Worm (Caenorhabditis elegans) whole organism, L4 larva: Measurements from ENCODE around the gene acs-19.

Experiments
- D1046.2 ChIP-seq: fragments of 200-800 bp; sonication (Bioruptor generic); IDR thresholded peaks from 2 replicates; pipeline ENCODE4 v1.3.6; 2022; ENCODE audit warnings: missing genetic modification characterization, missing compliant biosample characterization
- F44E2.7 ChIP-seq: fragments of 200-800 bp; sonication (Bioruptor generic); IDR thresholded peaks from 2 replicates; pipeline ENCODE4 v2.1.2; 2022; ENCODE audit warnings: missing genetic modification characterization, missing compliant biosample characterization
- R02D3.7 ChIP-seq: fragments of 150-350 bp; sonication (generic microtip); optimal IDR thresholded peaks from 3 replicates; lab custom pipeline; 2014; ENCODE audit warnings: missing biosample characterization, missing genetic modification characterization
- Y48G9A.11 ChIP-seq: fragments of 200-800 bp; sonication (Bioruptor generic); IDR thresholded peaks from 2 replicates; pipeline ENCODE4 v1.3.6; 2022; ENCODE audit warnings: missing genetic modification reagents, missing genetic modification characterization, missing compliant biosample characterization
- ZK546.5 ChIP-seq, 2 experiments: sonication (generic microtip); optimal IDR thresholded peaks; 2 replicates each; lab custom pipeline; 2017; ENCODE audit warnings: missing biosample characterization in 2 of 2, missing genetic modification characterization in 2 of 2
- aha-1 ChIP-seq: fragments of 150-350 bp; peaks from one replicate; lab custom pipeline; 2014; ENCODE audit warnings: missing biosample characterization, missing genetic modification characterization
- ama-1 ChIP-seq: fragments of 150-350 bp; optimal IDR thresholded peaks from 2 replicates; lab custom pipeline; 2014; ENCODE audit warnings: inconsistent platforms, mixed read lengths
- ceh-20 ChIP-seq: fragments of 200-800 bp; sonication (Bioruptor generic); IDR thresholded peaks from 2 replicates; pipeline ENCODE4 v1.3.6; 2022; ENCODE audit warnings: missing genetic modification reagents, missing genetic modification characterization, missing compliant biosample characterization
- ceh-44 ChIP-seq: fragments of 200-800 bp; sonication (Bioruptor generic); IDR thresholded peaks from 2 replicates; pipeline ENCODE4 v1.3.6; 2022; ENCODE audit warnings: missing genetic modification reagents, missing genetic modification characterization, missing compliant biosample characterization
- cey-2 ChIP-seq: sonication (generic microtip); optimal IDR thresholded peaks from 3 replicates; lab custom pipeline; 2017; ENCODE audit warnings: missing genetic modification characterization, mild to moderate bottlenecking, missing compliant biosample characterization, antibody characterized with exemption, borderline replicate concordance; ENCODE audit not compliant: insufficient read depth
- daf-16 ChIP-seq, 3 experiments: sonication (generic microtip); optimal IDR thresholded peaks; 2 replicates each; lab custom pipeline; 2016 to 2017; ENCODE audit warnings: missing genetic modification characterization in 3 of 3, missing genetic modification reagents in 3 of 3, mild to moderate bottlenecking in 2 of 3, missing compliant biosample characterization in 2 of 3, missing biosample characterization in 1 of 3, moderate library complexity in 1 of 3
- dmd-6 ChIP-seq: fragments of 200-800 bp; sonication (Bioruptor generic); IDR thresholded peaks from 2 replicates; pipeline ENCODE4 v1.3.6; 2022; ENCODE audit warnings: missing genetic modification reagents, missing genetic modification characterization, missing compliant biosample characterization
- dpl-1 ChIP-seq: fragments of 150-350 bp; optimal IDR thresholded peaks from 2 replicates; lab custom pipeline; 2014; ENCODE audit warnings: missing biosample characterization, missing genetic modification reagents, missing genetic modification characterization
- dve-1 ChIP-seq: sonication (generic microtip); optimal IDR thresholded peaks from 2 replicates; lab custom pipeline; 2017; ENCODE audit warnings: antibody characterized with exemption, mild to moderate bottlenecking, missing genetic modification characterization, missing compliant biosample characterization; ENCODE audit not compliant: insufficient read depth
- hif-1 ChIP-seq, 2 experiments: sonication (generic microtip); optimal IDR thresholded peaks; 2 replicates each; lab custom pipeline; 2016 to 2017; ENCODE audit warnings: missing compliant biosample characterization in 2 of 2, missing genetic modification characterization in 2 of 2, missing genetic modification reagents in 2 of 2, missing genotype in 2 of 2, mild to moderate bottlenecking in 1 of 2
- hlh-30 ChIP-seq: sonication (generic microtip); optimal IDR thresholded peaks from 2 replicates; lab custom pipeline; 2017; ENCODE audit warnings: antibody characterized with exemption, mild to moderate bottlenecking, missing genetic modification characterization, missing compliant biosample characterization; ENCODE audit not compliant: insufficient read depth
- hmg-1.1 ChIP-seq: fragments of 200-800 bp; sonication (Bioruptor generic); IDR thresholded peaks from 2 replicates; pipeline ENCODE4 v1.3.6; 2022; ENCODE audit warnings: missing genetic modification reagents, missing genetic modification characterization, missing compliant biosample characterization
- lim-7 ChIP-seq: fragments of 200-800 bp; sonication (Bioruptor generic); IDR thresholded peaks from 2 replicates; pipeline ENCODE4 v1.3.6; 2022; ENCODE audit warnings: missing genetic modification characterization, missing compliant biosample characterization
- lin-1 ChIP-seq: fragments of 200-800 bp; sonication (Bioruptor generic); IDR thresholded peaks from 2 replicates; pipeline ENCODE4 v1.3.6; 2022; ENCODE audit warnings: missing genetic modification reagents, missing genetic modification characterization, missing compliant biosample characterization
- lin-13 ChIP-seq: fragments of 150-350 bp; optimal IDR thresholded peaks from 2 replicates; lab custom pipeline; 2014; ENCODE audit warnings: missing biosample characterization, missing genetic modification reagents, missing genetic modification characterization
- lin-29 ChIP-seq: fragments of 200-800 bp; sonication (Bioruptor generic); IDR thresholded peaks from 2 replicates; pipeline ENCODE4 v1.3.6; 2022; ENCODE audit warnings: missing genetic modification reagents, missing genetic modification characterization, missing compliant biosample characterization
- lin-38 ChIP-seq: fragments of 200-800 bp; sonication (Bioruptor generic); IDR thresholded peaks from 2 replicates; pipeline ENCODE4 v1.3.6; 2022; ENCODE audit warnings: missing genetic modification reagents, missing genetic modification characterization, missing compliant biosample characterization
- mdl-1 ChIP-seq, 2 experiments: fragments of 150-350 bp in 1 of 2; sonication (generic microtip) in 1 of 2; optimal IDR thresholded peaks; 2 replicates each; lab custom pipeline; 2014 to 2017; ENCODE audit warnings: missing biosample characterization in 2 of 2, missing genetic modification characterization in 2 of 2
- mxl-2 ChIP-seq: fragments of 200-800 bp; sonication (Bioruptor generic); conservative IDR thresholded peaks from 2 replicates; pipeline ENCODE4 v1.3.6; 2022; ENCODE audit warnings: missing genetic modification reagents, missing genetic modification characterization, missing compliant biosample characterization
- nhr-111 ChIP-seq: fragments of 200-800 bp; sonication (Bioruptor generic); optimal IDR thresholded peaks from 2 replicates; lab custom pipeline; 2018; ENCODE audit warnings: mild to moderate bottlenecking, missing genetic modification characterization, missing compliant biosample characterization
- nhr-28 ChIP-seq: fragments of 150-350 bp; optimal IDR thresholded peaks from 2 replicates; lab custom pipeline; 2014; ENCODE audit warnings: missing biosample characterization, missing genetic modification characterization
- nhr-41 ChIP-seq: fragments of 200-800 bp; sonication (Bioruptor generic); IDR thresholded peaks from 2 replicates; pipeline ENCODE4 v1.3.6; 2022; ENCODE audit warnings: missing genetic modification reagents, missing genetic modification characterization, missing compliant biosample characterization
- nhr-42 ChIP-seq: fragments of 200-800 bp; sonication (Bioruptor generic); IDR thresholded peaks from 2 replicates; pipeline ENCODE4 v1.3.6; 2022; ENCODE audit warnings: missing genetic modification characterization, missing compliant biosample characterization
- nhr-48 ChIP-seq: sonication (generic microtip); optimal IDR thresholded peaks from 2 replicates; lab custom pipeline; 2016; ENCODE audit warnings: mild to moderate bottlenecking, missing genetic modification characterization, missing compliant biosample characterization
- nhr-77 ChIP-seq: fragments of 150-350 bp; optimal IDR thresholded peaks from 2 replicates; lab custom pipeline; 2014; ENCODE audit warnings: missing biosample characterization, missing genetic modification characterization
- php-3 ChIP-seq: fragments of 200-800 bp; sonication (Bioruptor generic); IDR thresholded peaks from 2 replicates; pipeline ENCODE4 v1.3.6; 2022; ENCODE audit warnings: missing genetic modification reagents, missing genetic modification characterization, missing compliant biosample characterization
- pqm-1 ChIP-seq: sonication (generic microtip); optimal IDR thresholded peaks from 2 replicates; lab custom pipeline; 2017; ENCODE audit warnings: missing biosample characterization, missing genetic modification characterization
- sdz-12 ChIP-seq: fragments of 200-800 bp; sonication (Bioruptor generic); optimal IDR thresholded peaks from 2 replicates; lab custom pipeline; 2018; ENCODE audit warnings: mild to moderate bottlenecking, missing genetic modification characterization, missing compliant biosample characterization
- set-16 ChIP-seq: fragments of 200-800 bp; sonication (Bioruptor generic); IDR thresholded peaks from 2 replicates; pipeline ENCODE4 v1.3.6; 2022; ENCODE audit warnings: missing genetic modification reagents, missing genetic modification characterization, missing compliant biosample characterization
- skn-1 ChIP-seq: fragments of 150-350 bp; optimal IDR thresholded peaks from 2 replicates; lab custom pipeline; 2014; ENCODE audit warnings: missing biosample characterization, missing genetic modification characterization
- spr-1 ChIP-seq: sonication (generic microtip); optimal IDR thresholded peaks from 2 replicates; lab custom pipeline; 2016; ENCODE audit warnings: mild to moderate bottlenecking, missing genetic modification characterization, missing compliant biosample characterization
- unc-62 ChIP-seq, 3 experiments: fragments of 150-350 bp in 1 of 3; sonication (generic microtip); optimal IDR thresholded peaks in 2 of 3; peaks in 1 of 3; 1 replicate in 1 of 3; 2 replicates in 2 of 3; lab custom pipeline; 2014 to 2017; ENCODE audit warnings: missing biosample characterization in 3 of 3, missing genetic modification characterization in 3 of 3, missing genetic modification reagents in 3 of 3, missing genotype in 1 of 3

acs-19 gene

ce11 chrIII:3875608-3876007 lies 11.3 kb downstream of the acs-19 start (continued):
- TF ChIP-seq nhr-41 (GFP tag; lab: Robert Waterston, UW) = no peak

DNA sequence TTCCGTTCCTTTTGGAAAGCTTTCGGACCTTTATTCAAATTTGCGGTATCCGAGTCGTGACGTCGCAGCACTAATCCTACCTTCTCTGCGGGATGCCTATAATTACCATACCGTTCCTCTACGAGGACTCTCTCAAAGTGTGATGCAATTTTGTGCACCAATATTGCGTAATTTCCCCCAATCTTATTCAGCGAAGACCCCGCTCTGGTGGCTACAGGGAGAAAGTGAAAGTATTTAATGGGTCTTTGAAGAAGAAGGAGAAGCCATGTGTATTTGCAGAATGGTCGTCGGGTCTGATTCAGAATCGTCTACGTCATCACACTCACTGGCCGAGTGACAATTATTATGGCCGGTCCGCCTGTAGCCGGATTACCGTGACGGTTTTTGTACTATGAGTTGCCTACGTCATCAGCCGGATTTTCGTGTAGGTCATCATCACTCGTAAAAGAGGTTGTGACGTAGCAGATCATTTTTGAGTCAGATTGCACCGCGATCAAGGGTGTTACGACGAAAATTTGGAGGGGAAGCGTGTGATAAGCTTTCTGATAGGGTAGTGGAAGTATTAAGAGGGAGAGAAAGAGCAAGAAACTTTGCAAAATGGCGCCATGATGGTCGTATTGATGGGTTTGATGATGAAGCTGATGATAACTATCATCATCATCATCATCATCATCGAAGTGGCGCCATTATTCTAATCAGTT lies 12.1 kb downstream of the acs-19 start:
- TF ChIP-seq dve-1 (tag; lab: Kevin White, UChicago) = peak; percentile 16
- no peak for TF ChIP-seq lin-1 (GFP tag; lab: Robert Waterston, UW)
- TF ChIP-seq dmd-6 (GFP tag; lab: Robert Waterston, UW) = peak; percentile 42
- TF ChIP-seq spr-1 (tag; lab: Kevin White, UChicago) = no peak
- TF ChIP-seq nhr-28 (tag; lab: Kevin White, UChicago) = peak; percentile 28
- no peak for TF ChIP-seq nhr-77 (tag; lab: Kevin White, UChicago)
- peak; percentile 41 for TF ChIP-seq pqm-1 (tag; lab: Kevin White, UChicago)
- TF ChIP-seq hmg-1.1 (GFP tag; lab: Robert Waterston, UW) = no peak
- no peak for TF ChIP-seq skn-1
- TF ChIP-seq nhr-42 (GFP tag; lab: Robert Waterston, UW) = no peak
- peak; percentile 52 for TF ChIP-seq aha-1 (tag; lab: Kevin White, UChicago)
- TF ChIP-seq daf-16 (GFP tag; optimal IDR thresholded peaks at IDR 0.05; lab: Kevin White, UChicago) = no peak
- peak; percentile 3 for TF ChIP-seq daf-16 (tag; optimal IDR thresholded peaks at IDR 0.05; lab: Kevin White, UChicago)
- no peak for TF ChIP-seq lin-29 (GFP tag; lab: Robert Waterston, UW)
- TF ChIP-seq, all 104 proteins: peak for 6

DNA sequence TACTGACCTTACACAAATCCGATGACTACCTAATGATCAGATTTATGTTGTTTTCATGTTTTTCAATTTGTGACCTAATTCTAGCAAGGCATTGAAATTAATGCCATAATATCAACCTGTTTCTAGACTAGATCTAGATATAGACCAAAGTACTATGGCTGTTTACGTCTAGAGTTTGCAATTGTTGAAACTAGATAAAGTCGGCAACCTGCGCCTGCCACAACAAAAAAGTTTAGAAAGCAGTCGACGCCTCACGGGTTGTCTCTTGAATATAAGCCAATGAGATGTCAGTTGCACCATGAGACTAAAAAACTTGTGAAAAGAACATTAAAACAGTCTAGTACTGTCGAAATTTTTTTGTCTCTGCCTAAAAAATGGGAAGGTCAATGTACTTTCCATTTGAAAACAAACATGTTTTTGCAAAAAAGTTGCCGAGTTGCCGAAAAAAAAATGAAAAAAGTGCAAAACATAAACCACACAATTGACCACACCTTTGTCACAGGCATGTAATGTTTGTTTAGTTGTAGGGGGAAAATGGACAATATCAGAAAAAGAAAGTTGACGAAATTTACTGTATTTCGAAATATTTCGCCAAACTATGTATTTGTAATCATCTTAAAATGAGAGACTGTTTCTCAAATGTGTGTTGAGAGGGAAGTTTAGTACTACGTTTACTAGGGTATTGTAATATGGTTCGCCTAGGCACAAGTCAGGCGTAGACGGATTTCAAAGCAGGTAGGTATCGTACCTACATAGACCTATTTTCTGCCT lies 14.9 kb downstream of the acs-19 start:
- TF ChIP-seq hlh-30 (tag; lab: Kevin White, UChicago) (peak; percentile 7), hif-1 (tag; optimal IDR thresholded peaks at IDR 0.05; lab: Kevin White, UChicago) (no peak), nhr-28 (tag; lab: Kevin White, UChicago) (peak; percentile 48)

- TF ChIP-seq daf-16 (GFP tag; optimal IDR thresholded peaks at IDR 0.05; lab: Kevin White, UChicago) = no peak
- TF ChIP-seq daf-16 (tag; optimal IDR thresholded peaks at IDR 0.05; lab: Kevin White, UChicago) = no peak
- TF ChIP-seq aha-1 (tag; lab: Kevin White, UChicago) = peak; percentile 7
Measured at ce11 chrIII:3883146-3883545, 18.9 kb downstream of the acs-19 start.

DNA sequence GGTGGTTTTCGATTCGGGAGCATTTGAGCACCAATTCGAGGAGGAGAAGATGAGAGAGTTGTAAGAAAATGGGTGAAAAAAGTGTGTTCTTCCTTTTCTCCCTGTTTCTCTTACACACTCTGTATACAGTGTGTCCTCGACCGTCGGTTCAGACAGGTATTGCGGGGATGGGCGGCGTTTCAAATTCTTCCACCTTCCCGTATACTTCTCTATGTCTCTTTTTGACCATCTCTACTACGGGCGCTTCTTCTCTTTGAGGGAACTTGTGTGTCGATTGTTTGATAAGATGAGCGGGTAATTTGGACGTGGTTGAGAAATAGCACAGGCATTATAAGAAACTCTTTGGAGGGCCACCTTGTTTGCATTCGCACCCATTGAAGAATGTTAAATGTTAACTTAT lies 23.3 kb downstream of the acs-19 start:
- TF ChIP-seq hif-1 (tag; optimal IDR thresholded peaks at IDR 0.05; lab: Kevin White, UChicago) (no peak), dve-1 (tag; lab: Kevin White, UChicago) (peak; percentile 62), sdz-12 (no peak), lin-38 (no peak), F44E2.7 (no peak), ZK546.5 (tag; optimal IDR thresholded peaks at IDR 0.05; lab: Kevin White, UChicago) (no peak), lim-7 (no peak), ceh-44 (no peak), mdl-1 (tag; optimal IDR thresholded peaks at IDR 0.05; lab: Kevin White, UChicago) (no peak), hlh-30 (tag; lab: Kevin White, UChicago) (no peak), lin-1 (GFP tag; lab: Robert Waterston, UW) (no peak), set-16 (GFP tag; lab: Robert Waterston, UW) (no peak), php-3 (GFP tag; lab: Robert Waterston, UW) (no peak), mxl-2 (GFP tag; lab: Robert Waterston, UW) (no peak), R02D3.7 (tag; lab: Kevin White, UChicago) (no peak), nhr-111 (no peak), unc-62 (GFP tag; optimal IDR thresholded peaks at IDR 0.05 in 1 of 2; lab: Kevin White, UChicago) (no peak), unc-62 (tag; optimal IDR thresholded peaks at IDR 0.05; lab: Kevin White, UChicago) (no peak), nhr-28 (tag; lab: Kevin White, UChicago) (peak; percentile 91), Y48G9A.11 (no peak), dpl-1 (GFP tag; lab: Kevin White, UChicago) (peak; percentile 42), nhr-48 (tag; lab: Kevin White, UChicago) (no peak), lin-13 (peak; percentile 77), D1046.2 (GFP tag; lab: Robert Waterston, UW) (no peak), ama-1 (lab: Kevin White, UChicago) (no peak), skn-1 (no peak), daf-16 (GFP tag; optimal IDR thresholded peaks at IDR 0.05; lab: Kevin White, UChicago) (no peak), daf-16 (tag; optimal IDR thresholded peaks at IDR 0.05; lab: Kevin White, UChicago) (peak; percentile 57), cey-2 (tag; lab: Kevin White, UChicago) (no peak), ceh-20 (GFP tag; lab: Robert Waterston, UW) (no peak)
